Fruit fly (Drosophila melanogaster): ENCODE results near the gene trc.

Gene trc

DNA sequence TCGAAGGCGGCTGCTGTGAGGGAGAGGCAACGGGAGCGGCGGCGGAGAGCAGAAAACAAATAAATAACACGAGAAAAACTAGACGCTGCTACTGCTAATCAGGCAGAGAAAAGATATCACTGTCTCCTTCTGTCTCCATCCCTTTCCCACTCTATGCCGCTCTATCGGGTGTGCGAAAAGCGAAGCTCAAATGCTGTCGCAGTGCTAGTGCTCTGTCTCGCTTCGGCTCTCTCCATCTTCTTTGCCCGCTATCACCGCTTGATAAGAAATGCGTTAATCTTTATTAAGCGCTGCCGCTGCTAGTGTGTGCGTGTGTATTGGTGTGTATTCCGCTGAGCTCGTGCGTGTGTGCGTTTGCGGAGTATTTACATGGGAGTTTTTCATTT is 42.4 kb downstream of the trc start (continued):
- TF ChIP-seq corto (GFP tag; optimal IDR thresholded peaks at IDR 0.05) (no peak), cg (GFP tag; optimal IDR thresholded peaks at IDR 0.05) (peak; percentile 92), CG12071 (GFP tag; optimal IDR thresholded peaks at IDR 0.05) (peak; percentile 41), sna (GFP tag; IDR thresholded peaks at IDR 0.05; ENCODE audit: partially characterized antibody) (peak; percentile 36; the same call in 1 of the 2 replicates), CG2889 (GFP tag; IDR thresholded peaks at IDR 0.05) (no peak), B-H2 (GFP tag; optimal IDR thresholded peaks at IDR 0.05) (peak; percentile 52), Kr (GFP tag; optimal IDR thresholded peaks at IDR 0.05) (no peak), C15 (GFP tag; IDR thresholded peaks at IDR 0.05) (no peak), ftz-f1 (GFP tag; optimal IDR thresholded peaks at IDR 0.05) (peak; percentile 45), Hr3 (GFP tag; optimal IDR thresholded peaks at IDR 0.05) (no peak), gro (GFP tag; optimal IDR thresholded peaks at IDR 0.05) (peak; percentile 52), CG4707 (GFP tag; optimal IDR thresholded peaks at IDR 0.05) (peak; percentile 32), CG17568 (GFP tag; optimal IDR thresholded peaks at IDR 0.05) (peak; percentile 19), otp (GFP tag; IDR thresholded peaks at IDR 0.05) (peak; percentile 73), her (GFP tag; optimal IDR thresholded peaks at IDR 0.05) (peak; percentile 2), dmrt11E (tag; optimal IDR thresholded peaks at IDR 0.05) (no peak)

DNA sequence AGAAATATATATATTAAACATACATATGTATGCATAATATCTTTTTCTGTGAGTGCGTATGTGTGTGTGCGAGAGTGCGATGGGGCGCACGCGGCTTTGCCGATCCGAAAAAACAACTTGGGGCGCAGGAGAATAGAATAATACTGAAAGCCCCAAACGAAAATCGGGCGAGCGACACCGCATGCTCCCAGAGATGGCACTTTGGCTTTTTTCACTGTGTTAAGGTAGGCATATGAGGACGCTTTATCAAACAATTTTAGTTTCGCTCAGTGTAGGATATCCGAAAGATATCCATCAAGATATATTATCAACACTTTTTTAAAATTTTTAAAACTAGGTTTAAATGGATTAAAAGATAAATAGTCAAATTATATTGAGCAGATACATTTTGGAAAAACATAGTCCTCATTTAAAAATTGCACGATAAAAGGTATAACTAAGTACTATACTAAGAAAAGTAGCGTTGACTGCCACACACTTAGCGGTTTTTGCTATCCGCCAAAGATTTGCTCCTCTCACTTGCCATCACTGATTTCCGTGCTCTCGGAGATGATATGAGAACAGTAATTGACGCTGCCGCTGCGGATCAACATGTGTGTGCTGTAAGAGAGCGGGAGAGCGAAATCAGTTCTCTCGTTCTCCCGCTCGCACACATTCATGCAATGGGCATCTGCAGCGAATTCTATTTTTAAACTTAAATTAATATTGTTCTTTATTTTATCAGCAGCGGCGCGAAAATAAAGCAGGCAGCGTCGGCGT is 43.0 kb downstream of the trc start:
- TF ChIP-seq Med (GFP tag) (peak; percentile 86), psq (GFP tag; optimal IDR thresholded peaks at IDR 0.05) (peak; percentile 2), CG10543 (GFP tag; optimal IDR thresholded peaks at IDR 0.05) (peak; percentile 80), NC2α (GFP tag; optimal IDR thresholded peaks at IDR 0.05) (peak; percentile 6), salm (tag; optimal IDR thresholded peaks at IDR 0.05) (no peak), CG12942 (GFP tag; optimal IDR thresholded peaks at IDR 0.05) (peak; percentile 51), dmrt99B (tag; optimal IDR thresholded peaks at IDR 0.05) (peak; percentile 67), CG2116 (GFP tag; optimal IDR thresholded peaks at IDR 0.05) (peak; percentile 14), tx (GFP tag; optimal IDR thresholded peaks at IDR 0.05) (peak; percentile 19), CG11085 (GFP tag; IDR thresholded peaks at IDR 0.05) (no peak), Hsf (GFP tag; optimal IDR thresholded peaks at IDR 0.05) (peak; percentile 65), pnt (GFP tag; optimal IDR thresholded peaks at IDR 0.05) (peak; percentile 57), Opbp (GFP tag; IDR thresholded peaks at IDR 0.05; ENCODE audit: partially characterized antibody) (peak; percentile 42; the same call in 1 of the 3 replicates), CG2678 (tag; optimal IDR thresholded peaks at IDR 0.05) (peak; percentile 77), fru (optimal IDR thresholded peaks at IDR 0.05) (no peak), Adf1 (GFP tag; IDR thresholded peaks at IDR 0.05) (no peak), Atf6 (GFP tag; IDR thresholded peaks at IDR 0.05) (peak; percentile 69), CG1832 (GFP tag; optimal IDR thresholded peaks at IDR 0.05) (no peak), abd-A (tag; optimal IDR thresholded peaks at IDR 0.05) (peak; percentile 14), prd (optimal IDR thresholded peaks at IDR 0.05) (no peak), prd (GFP tag; IDR thresholded peaks at IDR 0.05) (peak; percentile 70; the same call in 2 of the 3 replicates), CG16813 (GFP tag; IDR thresholded peaks at IDR 0.05; ENCODE audit: partially characterized antibody) (no peak), Hr3 (GFP tag; optimal IDR thresholded peaks at IDR 0.05) (peak; percentile 50), CG7745 (tag; optimal IDR thresholded peaks at IDR 0.05) (no peak), lilli (GFP tag; optimal IDR thresholded peaks at IDR 0.05) (peak; percentile 77), hth (optimal IDR thresholded peaks at IDR 0.05) (no peak), CG17912 (GFP tag; optimal IDR thresholded peaks at IDR 0.05) (no peak), CG13296 (GFP tag; optimal IDR thresholded peaks at IDR 0.05) (peak; percentile 45), CG3995 (GFP tag; optimal IDR thresholded peaks at IDR 0.05) (peak; percentile 34), bab2 (GFP tag; optimal IDR thresholded peaks at IDR 0.05) (peak; percentile 32), CG5245 (GFP tag; optimal IDR thresholded peaks at IDR 0.05) (peak; percentile 42), CG1602 (GFP tag; optimal IDR thresholded peaks at IDR 0.05) (peak; percentile 46), ro (GFP tag; IDR thresholded peaks at IDR 0.05) (0 out of 2 replicates have a peak, but pooled peaks have one; percentile 20), Pdp1 (GFP tag; optimal IDR thresholded peaks at IDR 0.05) (peak; percentile 39 to 78), B-H1 (GFP tag; IDR thresholded peaks at IDR 0.05) (no peak)
